Worm (Caenorhabditis elegans): Measurements from ENCODE around the gene arx-6.

ce11 chrIII:4917960-4918712 is 39.7 kb downstream of the arx-6 start, which contains the start of gene rpb-8:
- TF ChIP-seq ama-1 (optimal IDR thresholded peaks at IDR 0.05) (no peak), fkh-10 (GFP tag; optimal IDR thresholded peaks at IDR 0.05) (no peak), sptf-1 (tag; optimal IDR thresholded peaks at IDR 0.05) (no peak)

All from whole organism, L1 larva.